Worm (Caenorhabditis elegans) whole organism, early embryonic: ENCODE measurements around the gene F32E10.5.

Experiments
- aly-1 ChIP-seq: sonication (generic microtip); optimal IDR thresholded peaks from 2 replicates; lab custom pipeline; 2016; ENCODE audit warnings: missing genetic modification characterization, missing compliant biosample characterization
- ama-1 ChIP-seq: fragments of 150-350 bp; optimal IDR thresholded peaks from 2 replicates; lab custom pipeline; 2014
- ets-7 ChIP-seq: sonication (generic microtip); optimal IDR thresholded peaks from 2 replicates; lab custom pipeline; 2016; ENCODE audit warnings: missing genotype, missing genetic modification characterization, missing compliant biosample characterization
- flt-1 ChIP-seq: fragments of 200-800 bp; sonication (Bioruptor generic); IDR thresholded peaks from 2 replicates; pipeline ENCODE4 v1.3.6; 2022; ENCODE audit warnings: missing genetic modification characterization, missing compliant biosample characterization
- hmbx-1 ChIP-seq: sonication (generic microtip); optimal IDR thresholded peaks from 2 replicates; lab custom pipeline; 2016; ENCODE audit warnings: mild to moderate bottlenecking, missing genetic modification characterization, missing compliant biosample characterization
- hmg-4 ChIP-seq: fragments of 200-800 bp; sonication (Bioruptor generic); optimal IDR thresholded peaks from 2 replicates; lab custom pipeline; 2018; ENCODE audit warnings: mild to moderate bottlenecking, missing genetic modification characterization, missing compliant biosample characterization
- hnd-1 ChIP-seq: sonication (generic microtip); optimal IDR thresholded peaks from 2 replicates; lab custom pipeline; 2016; ENCODE audit warnings: missing genetic modification characterization, missing compliant biosample characterization
- tbx-11 ChIP-seq: fragments of 200-800 bp; sonication (Bioruptor generic); IDR thresholded peaks from 2 replicates; pipeline ENCODE4 v1.3.6; 2022; ENCODE audit warnings: missing genetic modification characterization, missing compliant biosample characterization
- tbx-37 ChIP-seq: fragments of 200-800 bp; sonication (Bioruptor generic); conservative IDR thresholded peaks from 2 replicates; pipeline ENCODE4 v1.3.6; 2022; ENCODE audit warnings: missing genetic modification reagents, missing genetic modification characterization, missing compliant biosample characterization

DNA sequence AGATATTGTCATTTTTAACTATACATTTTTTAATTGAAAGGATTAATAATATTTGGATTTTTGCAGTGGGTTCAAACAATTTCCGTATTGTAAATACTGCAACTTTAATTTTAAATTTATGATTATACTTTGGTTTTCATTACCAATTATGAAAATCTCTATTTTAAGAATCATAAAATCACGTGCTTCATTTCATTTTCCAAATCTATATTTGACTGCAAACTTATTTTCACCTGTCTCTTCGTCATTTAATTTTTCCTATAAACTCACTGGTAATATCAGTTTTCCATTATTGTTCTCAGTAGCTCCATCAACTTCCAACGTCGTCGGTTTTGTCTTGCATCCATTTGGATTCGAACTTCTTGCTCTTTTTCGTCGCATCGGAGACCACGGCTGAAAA is 45.8 kb downstream of the F32E10.5 start, which contains the start of gene R05G6.1:
- no peak for TF ChIP-seq flt-1 (GFP tag; lab: Robert Waterston, UW)
- TF ChIP-seq hnd-1 (tag; lab: Kevin White, UChicago): no peak
- TF ChIP-seq tbx-37 (GFP tag; lab: Robert Waterston, UW): no peak
- TF ChIP-seq hmg-4: no peak
- no peak for TF ChIP-seq ama-1 (lab: Kevin White, UChicago)
- TF ChIP-seq tbx-11 (GFP tag; lab: Robert Waterston, UW): no peak
- TF ChIP-seq aly-1 (tag; lab: Kevin White, UChicago): no peak
- TF ChIP-seq ets-7 (tag; lab: Kevin White, UChicago): no peak
- TF ChIP-seq hmbx-1 (tag; lab: Kevin White, UChicago): no peak
